Worm (Caenorhabditis elegans) whole organism, L4 larva: ENCODE results near the gene F28C10.1.

Source experiments
- F49E8.2 ChIP-seq: sonication (generic microtip); optimal IDR thresholded peaks from 2 replicates; lab custom pipeline; 2016; ENCODE audit warnings: missing compliant biosample characterization, mild to moderate bottlenecking, missing genetic modification characterization, borderline replicate concordance
- Y48G9A.11 ChIP-seq: fragments of 200-800 bp; sonication (Bioruptor generic); IDR thresholded peaks from 2 replicates; pipeline ENCODE4 v1.3.6; 2022; ENCODE audit warnings: missing genetic modification reagents, missing genetic modification characterization, missing compliant biosample characterization
- Y75B8A.6 ChIP-seq: fragments of 200-800 bp; sonication (Bioruptor generic); IDR thresholded peaks from 2 replicates; pipeline ENCODE4 v1.3.6; 2022; ENCODE audit warnings: missing genetic modification reagents, missing genetic modification characterization, missing compliant biosample characterization
- ZK546.5 ChIP-seq, 2 experiments: sonication (generic microtip); optimal IDR thresholded peaks; 2 replicates each; lab custom pipeline; 2017; ENCODE audit warnings: missing biosample characterization in 2 of 2, missing genetic modification characterization in 2 of 2
- ceh-28 ChIP-seq: fragments of 150-350 bp; optimal IDR thresholded peaks from 2 replicates; lab custom pipeline; 2014; ENCODE audit warnings: missing biosample characterization, missing genetic modification reagents, missing genetic modification characterization
- ctbp-1 ChIP-seq: fragments of 200-800 bp; sonication (Bioruptor generic); IDR thresholded peaks from 2 replicates; pipeline ENCODE4 v1.3.6; 2022; ENCODE audit warnings: missing genetic modification reagents, missing genetic modification characterization, missing compliant biosample characterization
- daf-19 ChIP-seq: fragments of 200-800 bp; sonication (Bioruptor generic); conservative IDR thresholded peaks from 2 replicates; pipeline ENCODE4 v1.3.6; 2022; ENCODE audit warnings: missing genetic modification characterization, missing compliant biosample characterization
- dve-1 ChIP-seq: sonication (generic microtip); optimal IDR thresholded peaks from 2 replicates; lab custom pipeline; 2017; ENCODE audit warnings: antibody characterized with exemption, mild to moderate bottlenecking, missing genetic modification characterization, missing compliant biosample characterization; ENCODE audit not compliant: insufficient read depth
- lim-7 ChIP-seq: fragments of 200-800 bp; sonication (Bioruptor generic); IDR thresholded peaks from 2 replicates; pipeline ENCODE4 v1.3.6; 2022; ENCODE audit warnings: missing genetic modification characterization, missing compliant biosample characterization
- lir-3 ChIP-seq: sonication (generic microtip); optimal IDR thresholded peaks from 2 replicates; lab custom pipeline; 2016; ENCODE audit warnings: mild to moderate bottlenecking, missing genetic modification characterization, missing compliant biosample characterization
- nhr-237 ChIP-seq: sonication (generic microtip); optimal IDR thresholded peaks from 2 replicates; lab custom pipeline; 2017; ENCODE audit warnings: missing biosample characterization, missing genetic modification characterization
- nhr-25 ChIP-seq: sonication (generic microtip); optimal IDR thresholded peaks from 2 replicates; lab custom pipeline; 2017; ENCODE audit warnings: missing genetic modification characterization, mild to moderate bottlenecking, missing compliant biosample characterization, antibody characterized with exemption, moderate library complexity, borderline replicate concordance; ENCODE audit not compliant: insufficient read depth
- nhr-28 ChIP-seq: fragments of 150-350 bp; optimal IDR thresholded peaks from 2 replicates; lab custom pipeline; 2014; ENCODE audit warnings: missing biosample characterization, missing genetic modification characterization

DNA sequence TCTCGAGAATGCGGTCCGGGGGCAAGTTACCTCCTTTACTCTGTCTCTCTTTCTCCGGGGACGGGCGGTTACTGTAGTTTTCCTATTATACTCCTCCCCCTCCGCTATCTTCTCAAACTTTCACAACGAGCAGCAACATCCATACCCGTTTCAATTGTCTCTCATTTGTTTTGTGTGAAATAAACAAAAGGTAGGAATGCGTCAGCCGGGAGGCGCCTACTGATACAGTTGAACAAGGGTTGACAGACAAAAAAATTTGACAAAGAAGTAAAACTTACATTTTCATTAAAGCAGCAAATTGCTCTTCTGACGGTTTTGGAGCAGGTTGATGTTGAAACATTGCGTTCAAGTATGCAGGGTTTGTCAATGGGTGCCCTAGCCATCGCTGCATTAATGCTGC lies 37.9 kb upstream of the F28C10.1 start:
- no peak for TF ChIP-seq F49E8.2
- no peak for TF ChIP-seq lir-3 (tag; lab: Kevin White, UChicago)
- TF ChIP-seq nhr-25, result no peak
- no peak for TF ChIP-seq ctbp-1 (GFP tag; lab: Robert Waterston, UW)
- no peak for TF ChIP-seq ZK546.5 (tag; optimal IDR thresholded peaks at IDR 0.05; lab: Kevin White, UChicago)
- TF ChIP-seq Y48G9A.11, result no peak
- no peak for TF ChIP-seq lim-7 (GFP tag; lab: Robert Waterston, UW)
- TF ChIP-seq dve-1 (tag; lab: Kevin White, UChicago), result no peak
- TF ChIP-seq nhr-237 (tag; lab: Kevin White, UChicago), result no peak
- TF ChIP-seq Y75B8A.6 (GFP tag; lab: Robert Waterston, UW), result no peak
- no peak for TF ChIP-seq ceh-28 (tag; lab: Kevin White, UChicago)
- no peak for TF ChIP-seq daf-19
- no peak for TF ChIP-seq nhr-28 (tag; lab: Kevin White, UChicago)
